Worm (Caenorhabditis elegans) whole organism, L3 larva: ENCODE data around the gene C34D4.3.

ENCODE experiments used
- R02D3.7 ChIP-seq: fragments of 150-350 bp; optimal IDR thresholded peaks from 2 replicates; lab custom pipeline; 2014; ENCODE audit warnings: missing biosample characterization, missing genetic modification characterization
- ZK546.5 ChIP-seq: sonication (generic microtip); optimal IDR thresholded peaks from 2 replicates; lab custom pipeline; 2017; ENCODE audit warnings: missing biosample characterization, missing genetic modification characterization
- aly-2 ChIP-seq: fragments of 150-350 bp; optimal IDR thresholded peaks from 2 replicates; lab custom pipeline; 2014; ENCODE audit warnings: missing biosample characterization, missing genetic modification characterization
- ama-1 ChIP-seq: fragments of 150-350 bp; optimal IDR thresholded peaks from 2 replicates; lab custom pipeline; 2018
- ceh-16 ChIP-seq: sonication (generic microtip); optimal IDR thresholded peaks from 2 replicates; lab custom pipeline; 2017; ENCODE audit warnings: missing biosample characterization, missing genetic modification characterization
- ceh-82 ChIP-seq: fragments of 150-350 bp; optimal IDR thresholded peaks from 2 replicates; lab custom pipeline; 2014; ENCODE audit warnings: missing biosample characterization, missing genetic modification characterization
- daf-12 ChIP-seq: fragments of 150-350 bp; optimal IDR thresholded peaks from 2 replicates; lab custom pipeline; 2014; ENCODE audit warnings: missing biosample characterization, missing genetic modification reagents, missing genetic modification characterization
- egl-5 ChIP-seq: fragments of 150-350 bp; optimal IDR thresholded peaks from 2 replicates; lab custom pipeline; 2017; ENCODE audit warnings: missing biosample characterization, missing genetic modification reagents, missing genetic modification characterization, inconsistent platforms
- elt-2 ChIP-seq: sonication (generic microtip); optimal IDR thresholded peaks from 2 replicates; lab custom pipeline; 2016; ENCODE audit warnings: missing genetic modification reagents, mild to moderate bottlenecking, missing genetic modification characterization, missing compliant biosample characterization
- fkh-2 ChIP-seq: fragments of 150-350 bp; optimal IDR thresholded peaks from 2 replicates; lab custom pipeline; 2014; ENCODE audit warnings: missing biosample characterization, missing genetic modification reagents, missing genetic modification characterization
- fos-1 ChIP-seq: fragments of 150-350 bp; optimal IDR thresholded peaks from 2 replicates; lab custom pipeline; 2014; ENCODE audit warnings: missing biosample characterization, missing genetic modification characterization
- hmg-11 ChIP-seq: sonication (generic microtip); optimal IDR thresholded peaks from 2 replicates; lab custom pipeline; 2016; ENCODE audit warnings: missing genetic modification characterization, missing compliant biosample characterization
- jun-1 ChIP-seq: fragments of 150-350 bp; optimal IDR thresholded peaks from 2 replicates; lab custom pipeline; 2014; ENCODE audit warnings: missing biosample characterization, missing genetic modification reagents, missing genetic modification characterization
- lin-15B ChIP-seq: fragments of 150-350 bp; optimal IDR thresholded peaks from 2 replicates; lab custom pipeline; 2014; ENCODE audit warnings: missing biosample characterization, missing genetic modification characterization
- lin-39 ChIP-seq: fragments of 150-350 bp; optimal IDR thresholded peaks from 2 replicates; lab custom pipeline; 2018; ENCODE audit warnings: missing biosample characterization, missing genetic modification reagents, missing genetic modification characterization
- mml-1 ChIP-seq: fragments of 150-350 bp; sonication (generic microtip); optimal IDR thresholded peaks from 3 replicates; lab custom pipeline; 2014; ENCODE audit warnings: missing biosample characterization, missing genetic modification characterization
- nhr-11 ChIP-seq: fragments of 150-350 bp; optimal IDR thresholded peaks from 2 replicates; lab custom pipeline; 2014; ENCODE audit warnings: missing biosample characterization, missing genetic modification characterization
- nhr-12 ChIP-seq: fragments of 150-350 bp; optimal IDR thresholded peaks from 2 replicates; lab custom pipeline; 2014; ENCODE audit warnings: missing biosample characterization, missing genetic modification characterization
- nhr-23 ChIP-seq: fragments of 150-350 bp; optimal IDR thresholded peaks from 2 replicates; lab custom pipeline; 2014; ENCODE audit warnings: missing biosample characterization, missing genetic modification reagents, missing genetic modification characterization
- nhr-237 ChIP-seq: fragments of 150-350 bp; optimal IDR thresholded peaks from 2 replicates; lab custom pipeline; 2014; ENCODE audit warnings: missing biosample characterization, missing genetic modification characterization
- nhr-25 ChIP-seq: sonication (generic microtip); optimal IDR thresholded peaks from 2 replicates; lab custom pipeline; 2017; ENCODE audit warnings: missing biosample characterization, missing genetic modification characterization
- nhr-43 ChIP-seq: sonication (generic microtip); optimal IDR thresholded peaks from 2 replicates; lab custom pipeline; 2016; ENCODE audit warnings: mild to moderate bottlenecking, missing genetic modification characterization, missing compliant biosample characterization; ENCODE audit not compliant: poor library complexity, severe bottlenecking
- nhr-67 ChIP-seq: fragments of 150-350 bp; optimal IDR thresholded peaks from 2 replicates; lab custom pipeline; 2014; ENCODE audit warnings: missing biosample characterization, missing genetic modification characterization
- nhr-76 ChIP-seq: fragments of 150-350 bp; sonication (generic microtip); optimal IDR thresholded peaks from 5 replicates; lab custom pipeline; 2014; ENCODE audit warnings: missing biosample characterization, missing genetic modification characterization
- nhr-77 ChIP-seq: fragments of 150-350 bp; optimal IDR thresholded peaks from 2 replicates; lab custom pipeline; 2014; ENCODE audit warnings: missing biosample characterization, missing genetic modification characterization
- pqm-1 ChIP-seq: fragments of 150-350 bp; optimal IDR thresholded peaks from 2 replicates; lab custom pipeline; 2017; ENCODE audit warnings: missing biosample characterization, missing genetic modification characterization, inconsistent platforms
- sea-2 ChIP-seq: fragments of 150-350 bp; sonication (generic microtip); optimal IDR thresholded peaks from 4 replicates; lab custom pipeline; 2014; ENCODE audit warnings: missing biosample characterization, missing genetic modification reagents, missing genetic modification characterization
- skn-1 ChIP-seq: fragments of 150-350 bp; optimal IDR thresholded peaks from 2 replicates; lab custom pipeline; 2014; ENCODE audit warnings: missing biosample characterization, missing genetic modification characterization
- snpc-4 ChIP-seq: fragments of 150-350 bp; optimal IDR thresholded peaks from 2 replicates; lab custom pipeline; 2014; ENCODE audit warnings: missing biosample characterization, missing genetic modification characterization
- tbx-2 ChIP-seq: sonication (generic microtip); optimal IDR thresholded peaks from 2 replicates; lab custom pipeline; 2016; ENCODE audit warnings: mild to moderate bottlenecking, missing genetic modification characterization, missing compliant biosample characterization
- unc-39 ChIP-seq: sonication (generic microtip); optimal IDR thresholded peaks from 4 replicates; lab custom pipeline; 2017; ENCODE audit warnings: missing biosample characterization, missing genetic modification characterization
- unc-62 ChIP-seq: fragments of 150-350 bp; sonication (generic microtip); optimal IDR thresholded peaks from 4 replicates; lab custom pipeline; 2014; ENCODE audit warnings: missing biosample characterization, missing genetic modification reagents, missing genetic modification characterization
- ztf-11 ChIP-seq: fragments of 150-350 bp; optimal IDR thresholded peaks from 2 replicates; lab custom pipeline; 2014; ENCODE audit warnings: missing biosample characterization, missing genetic modification characterization

The C34D4.3 gene

ce11 chrIV:7167983-7168760 is 14.7 kb downstream of the C34D4.3 start, which contains the start of gene skr-16:
skr-16 (plus strand) TSS chrIV:7168710.
- TF ChIP-seq nhr-12 (tag; lab: Kevin White, UChicago) (no peak), pqm-1 (tag; lab: Kevin White, UChicago) (peak; percentile 3), ztf-11 (tag; lab: Kevin White, UChicago) (no peak), hmg-11 (tag; lab: Kevin White, UChicago) (peak; percentile 44), nhr-76 (tag; lab: Kevin White, UChicago) (no peak), egl-5 (tag; lab: Kevin White, UChicago) (no peak), elt-2 (tag; lab: Kevin White, UChicago) (peak; percentile 12)
- TF ChIP-seq, all 47 proteins: peak for 3

ce11 chrIV:7171222-7171621 is 17.8 kb downstream of the C34D4.3 start, which contains the start of gene str-220:
str-220 (minus strand) TSS chrIV:7171322.
- TF ChIP-seq sea-2 (GFP tag; lab: Kevin White, UChicago) (no peak), ceh-82 (tag; lab: Kevin White, UChicago) (no peak), fos-1 (tag; lab: Kevin White, UChicago) (no peak), ama-1 (lab: Kevin White, UChicago) (no peak), nhr-43 (tag; lab: Kevin White, UChicago) (no peak), daf-12 (tag; lab: Kevin White, UChicago) (no peak), nhr-23 (tag; lab: Kevin White, UChicago) (no peak), nhr-25 (tag; lab: Kevin White, UChicago) (no peak)

- TF ChIP-seq lin-39 = no peak
- TF ChIP-seq skn-1 = no peak
- no peak for TF ChIP-seq nhr-237 (tag; lab: Kevin White, UChicago)
- no peak for TF ChIP-seq nhr-67 (tag; lab: Kevin White, UChicago)
- no peak for TF ChIP-seq pqm-1 (tag; lab: Kevin White, UChicago)
- TF ChIP-seq jun-1 (tag; lab: Kevin White, UChicago) = no peak
- TF ChIP-seq fkh-2 = no peak
- TF ChIP-seq mml-1 (tag; lab: Kevin White, UChicago) = no peak
- TF ChIP-seq ceh-16 (tag; lab: Kevin White, UChicago) = no peak
- no peak for TF ChIP-seq ZK546.5
- no peak for TF ChIP-seq snpc-4 (tag; lab: Kevin White, UChicago)
- TF ChIP-seq nhr-43 (tag; lab: Kevin White, UChicago) = no peak
- no peak for TF ChIP-seq ama-1 (lab: Kevin White, UChicago)
- no peak for TF ChIP-seq R02D3.7
- no peak for TF ChIP-seq lin-15B
- TF ChIP-seq hmg-11 (tag; lab: Kevin White, UChicago) = no peak
- no peak for TF ChIP-seq nhr-76 (tag; lab: Kevin White, UChicago)
- no peak for TF ChIP-seq nhr-12 (tag; lab: Kevin White, UChicago)
These were observed 20.0 kb downstream of the C34D4.3 start, which contains the start of gene str-1 for ce11 chrIV:7173489-7173888. str-1 (plus strand) TSS chrIV:7173789.

- TF ChIP-seq nhr-43 (tag; lab: Kevin White, UChicago) = no peak
- no peak for TF ChIP-seq nhr-11 (tag; lab: Kevin White, UChicago)
- TF ChIP-seq snpc-4 (tag; lab: Kevin White, UChicago) = no peak
- no peak for TF ChIP-seq elt-2 (tag; lab: Kevin White, UChicago)
- no peak for TF ChIP-seq ceh-82 (tag; lab: Kevin White, UChicago)
- no peak for TF ChIP-seq unc-39 (tag; lab: Kevin White, UChicago)
- TF ChIP-seq ceh-16 (tag; lab: Kevin White, UChicago) = no peak
- no peak for TF ChIP-seq tbx-2
- TF ChIP-seq ama-1 (lab: Kevin White, UChicago) = no peak
- no peak for TF ChIP-seq ZK546.5
- TF ChIP-seq aly-2 (tag; lab: Kevin White, UChicago) = no peak
- TF ChIP-seq, all 47 proteins: peak for 0
These were observed 21.9 kb downstream of the C34D4.3 start, which contains the start of gene C42D4.19 for ce11 chrIV:7175346-7175745. C42D4.19 (plus strand) TSS chrIV:7175646.

ce11 chrIV:7176887-7177286 is 23.4 kb downstream of the C34D4.3 start, which contains the start of gene str-44:
str-44 (plus strand) TSS chrIV:7177187.
- no peak for TF ChIP-seq nhr-67 (tag; lab: Kevin White, UChicago)
- TF ChIP-seq ama-1 (lab: Kevin White, UChicago) = no peak
- no peak for TF ChIP-seq skn-1
- TF ChIP-seq unc-62 (GFP tag; lab: Kevin White, UChicago) = no peak
- TF ChIP-seq lin-39 = no peak
- TF ChIP-seq nhr-77 (tag; lab: Kevin White, UChicago) = no peak
- no peak for TF ChIP-seq aly-2 (tag; lab: Kevin White, UChicago)
- no peak for TF ChIP-seq pqm-1 (tag; lab: Kevin White, UChicago)
- TF ChIP-seq fos-1 (tag; lab: Kevin White, UChicago) = no peak
- no peak for TF ChIP-seq daf-12 (tag; lab: Kevin White, UChicago)
- TF ChIP-seq nhr-237 (tag; lab: Kevin White, UChicago) = no peak
- TF ChIP-seq nhr-76 (tag; lab: Kevin White, UChicago) = no peak
- no peak for TF ChIP-seq jun-1 (tag; lab: Kevin White, UChicago)
